Fruit fly (Drosophila melanogaster): Measurements from ENCODE around the gene side-III.

The side-III gene

DNA sequence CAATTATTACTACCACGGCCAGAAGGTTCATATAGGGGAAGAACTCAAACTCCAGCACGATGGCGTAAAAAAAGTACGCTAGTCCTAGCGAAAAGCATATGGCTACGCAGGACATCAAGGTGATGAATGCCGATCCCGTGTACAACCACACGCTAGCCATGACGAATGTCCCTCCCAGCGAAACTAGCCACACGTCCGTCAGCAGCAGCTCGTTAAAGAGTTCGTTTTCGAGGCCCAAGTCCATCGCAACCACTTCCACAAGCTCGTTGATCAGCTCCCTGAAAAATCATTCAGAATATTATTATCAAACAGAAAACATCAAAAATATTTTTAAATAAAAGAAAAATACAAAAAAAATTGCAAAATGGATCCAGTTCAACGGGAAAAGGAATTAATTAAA is 106.3 kb downstream of the side-III start, which contains the start of gene CG34287:
TSS of gene CG34287 (plus strand) at position 301 of the 400 bp plus-strand sequence.
- TF ChIP-seq cyc (GFP tag; optimal IDR thresholded peaks at IDR 0.05) (no peak), CG11762 (GFP tag; optimal IDR thresholded peaks at IDR 0.05; ENCODE audit: insufficient read depth) (no peak), Hr39 (GFP tag; optimal IDR thresholded peaks at IDR 0.05) (no peak), eg (GFP tag; IDR thresholded peaks at IDR 0.05) (no peak), acj6 (GFP tag; optimal IDR thresholded peaks at IDR 0.05) (no peak), fd85E (GFP tag; optimal IDR thresholded peaks at IDR 0.05) (no peak), CG10631 (GFP tag; optimal IDR thresholded peaks at IDR 0.05) (no peak), pdm3 (GFP tag; optimal IDR thresholded peaks at IDR 0.05) (no peak)

DNA sequence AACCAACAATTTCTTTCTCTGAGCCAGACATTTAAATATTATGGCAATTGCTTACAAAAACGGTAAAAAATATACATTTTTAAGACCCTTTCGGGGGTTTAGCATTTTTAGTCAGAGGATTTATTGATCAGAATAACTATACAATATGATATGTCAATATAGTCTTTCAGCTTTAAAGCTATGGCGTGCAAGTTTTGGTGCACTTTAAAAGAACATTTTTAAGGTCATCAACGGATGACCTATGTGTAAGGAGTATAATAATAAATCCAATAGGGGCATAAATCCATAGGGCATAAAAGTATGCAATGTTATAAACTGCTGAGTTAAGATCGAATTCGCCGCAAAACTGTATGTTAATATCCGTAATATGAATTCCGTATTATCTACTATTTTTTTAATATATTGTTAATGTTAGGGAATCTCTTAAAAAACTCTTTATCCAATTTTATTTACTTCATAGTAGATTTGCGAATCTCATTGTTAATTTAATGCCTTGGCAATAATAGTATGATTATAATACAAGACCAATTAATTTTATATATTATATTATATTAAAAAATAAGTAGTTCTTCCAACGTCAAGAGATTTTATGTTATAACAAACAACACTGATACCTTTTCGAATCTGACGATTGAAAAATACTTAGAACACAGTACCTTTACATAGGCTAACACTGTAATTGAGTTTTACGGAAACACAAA is 112.6 kb downstream of the side-III start, which contains the start of gene CG14676:
TSS of gene CG14676 (plus strand) at position 651 of the 701 bp plus-strand sequence.
- TF ChIP-seq svp (GFP tag) (peak; percentile 93), CG4318 (GFP tag; optimal IDR thresholded peaks at IDR 0.05) (no peak), CG1621 (tag; optimal IDR thresholded peaks at IDR 0.05) (no peak)

DNA sequence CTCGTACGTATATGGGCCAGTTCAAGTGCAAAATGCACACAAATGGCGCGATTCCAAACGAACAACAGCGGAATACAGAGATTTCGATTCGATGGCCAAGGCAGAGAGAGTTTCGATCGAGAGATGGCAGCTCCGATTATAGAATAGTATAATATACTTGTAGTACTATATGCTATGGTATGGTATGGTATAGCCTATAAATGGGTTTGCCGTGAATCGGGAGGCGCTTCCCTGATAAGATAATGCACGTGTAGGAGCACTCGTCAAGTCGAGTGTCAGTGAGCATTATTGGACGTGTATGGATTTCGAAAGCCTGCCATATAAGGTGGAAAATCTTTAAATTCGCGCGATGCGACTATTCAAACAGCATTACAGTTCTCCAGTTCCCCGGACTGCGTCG is 115.8 kb downstream of the side-III start:
- TF ChIP-seq CG10669 (GFP tag; optimal IDR thresholded peaks at IDR 0.05) (no peak), svp (GFP tag) (peak; percentile 88), CG11294 (GFP tag; IDR thresholded peaks at IDR 0.05) (no peak), eg (GFP tag; IDR thresholded peaks at IDR 0.05) (no peak)

DNA sequence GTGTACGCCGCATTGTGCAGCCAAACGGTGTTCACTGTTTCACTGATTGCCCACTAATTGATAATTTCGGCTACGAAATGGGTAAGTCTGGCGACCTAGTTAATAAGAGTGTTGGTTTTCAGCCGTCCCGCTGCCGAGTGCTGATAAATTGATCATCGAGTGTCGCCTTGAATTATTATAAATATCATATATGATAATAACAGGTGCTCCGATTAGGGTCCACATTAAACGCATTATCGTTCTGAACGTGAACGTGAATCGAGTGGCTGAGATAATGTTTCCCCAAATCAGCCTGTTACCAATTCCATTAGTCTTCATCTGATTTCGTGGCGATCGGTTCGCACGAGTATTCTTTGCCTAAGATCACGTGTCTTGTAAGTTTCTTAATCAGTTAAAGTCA is 118.1 kb downstream of the side-III start:
- TF ChIP-seq achi (GFP tag; optimal IDR thresholded peaks at IDR 0.05) = no peak
- no peak for TF ChIP-seq CG7368 (GFP tag; optimal IDR thresholded peaks at IDR 0.05)
- TF ChIP-seq vri (GFP tag; optimal IDR thresholded peaks at IDR 0.05) = peak; percentile 21

dm6 chr3R:5840870-5841269 is 118.5 kb downstream of the side-III start, which contains the start of gene CG1213:
TSS of gene CG1213 (plus strand) at chr3R:5841170.
- TF ChIP-seq CG32006 (GFP tag; optimal IDR thresholded peaks at IDR 0.05) (no peak), CG10669 (GFP tag; optimal IDR thresholded peaks at IDR 0.05) (no peak), Ets21C (GFP tag; optimal IDR thresholded peaks at IDR 0.05) (no peak), eg (GFP tag; IDR thresholded peaks at IDR 0.05) (no peak), Sox15 (GFP tag; optimal IDR thresholded peaks at IDR 0.05) (no peak), CG4318 (GFP tag; optimal IDR thresholded peaks at IDR 0.05) (no peak), fd59A (GFP tag; optimal IDR thresholded peaks at IDR 0.05) (no peak), Gug (GFP tag; IDR thresholded peaks at IDR 0.05) (no peak), CG15336 (GFP tag; IDR thresholded peaks at IDR 0.05) (no peak), acj6 (GFP tag; optimal IDR thresholded peaks at IDR 0.05) (no peak), Eip75B (GFP tag; optimal IDR thresholded peaks at IDR 0.05) (no peak), esn (GFP tag; optimal IDR thresholded peaks at IDR 0.05) (no peak)

DNA sequence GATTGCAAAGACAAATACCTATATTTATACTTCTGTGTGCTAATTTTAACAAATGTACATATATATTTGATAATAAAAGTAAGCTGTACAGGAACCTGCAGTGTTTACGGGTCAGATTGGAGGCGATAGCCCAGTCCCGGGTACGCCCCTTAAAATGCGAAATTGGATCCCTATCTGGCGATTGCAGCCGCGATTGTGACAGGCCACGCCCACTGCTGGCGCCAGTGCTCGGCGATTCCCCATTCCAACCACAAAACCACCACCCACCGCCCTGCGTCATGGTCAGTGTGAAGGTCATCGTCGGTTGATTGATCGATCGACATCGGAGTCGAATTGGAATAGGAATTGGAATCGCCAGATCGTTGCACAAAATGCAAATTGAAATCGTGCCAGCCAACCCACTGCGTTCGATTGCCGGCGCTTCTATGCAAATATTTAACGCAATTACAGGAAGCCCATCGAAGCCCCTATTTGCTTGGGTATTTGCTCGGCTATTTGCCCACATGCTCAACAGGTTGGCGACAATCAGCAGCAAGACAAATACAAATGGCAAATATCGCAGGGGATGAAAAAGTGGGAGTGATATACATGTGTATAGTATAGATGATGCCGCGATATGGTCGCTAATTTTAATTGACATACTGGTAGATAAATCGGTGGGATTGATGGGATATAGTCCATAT is 120.5 kb downstream of the side-III start:
- TF ChIP-seq CG11902 (GFP tag; optimal IDR thresholded peaks at IDR 0.05) = no peak
- no peak for TF ChIP-seq Eip93F (GFP tag; optimal IDR thresholded peaks at IDR 0.05)
- no peak for TF ChIP-seq Lpt (GFP tag; optimal IDR thresholded peaks at IDR 0.05)
- TF ChIP-seq CG11294 (GFP tag; IDR thresholded peaks at IDR 0.05) = no peak
- no peak for TF ChIP-seq CG8119 (GFP tag; IDR thresholded peaks at IDR 0.05)
- TF ChIP-seq CG11762 (GFP tag; optimal IDR thresholded peaks at IDR 0.05; ENCODE audit: insufficient read depth) = peak; percentile 13
- no peak for TF ChIP-seq CG15336 (GFP tag; IDR thresholded peaks at IDR 0.05)
- peak; percentile 18 for TF ChIP-seq Eip75B (GFP tag; optimal IDR thresholded peaks at IDR 0.05)
- TF ChIP-seq CG10631 (GFP tag; optimal IDR thresholded peaks at IDR 0.05) = peak; percentile 41
- peak; percentile 19 for TF ChIP-seq CG3032 (tag; optimal IDR thresholded peaks at IDR 0.05)
- TF ChIP-seq Eip78C (GFP tag) = peak; percentile 83
- TF ChIP-seq CG34406 (GFP tag; optimal IDR thresholded peaks at IDR 0.05) = peak; percentile 19
- peak; percentile 47 for TF ChIP-seq CG3919 (GFP tag; optimal IDR thresholded peaks at IDR 0.05)
- TF ChIP-seq fd85E (GFP tag; optimal IDR thresholded peaks at IDR 0.05) = no peak
- TF ChIP-seq OdsH (GFP tag; optimal IDR thresholded peaks at IDR 0.05) = peak; percentile 51
- no peak for TF ChIP-seq lz (GFP tag; optimal IDR thresholded peaks at IDR 0.05)
- TF ChIP-seq Blimp-1 (GFP tag; optimal IDR thresholded peaks at IDR 0.05) = no peak
- TF ChIP-seq cyc (GFP tag; optimal IDR thresholded peaks at IDR 0.05) = no peak
- TF ChIP-seq Hr39 (GFP tag; optimal IDR thresholded peaks at IDR 0.05) = no peak
- no peak; the same call in 2 of the 3 replicates for TF ChIP-seq CG6163 (GFP tag; IDR thresholded peaks at IDR 0.05)
- TF ChIP-seq CG6276 (GFP tag; optimal IDR thresholded peaks at IDR 0.05) = no peak
- no peak for TF ChIP-seq Hr4 (GFP tag; optimal IDR thresholded peaks at IDR 0.05)
- TF ChIP-seq vri (GFP tag; optimal IDR thresholded peaks at IDR 0.05) = no peak
- no peak for TF ChIP-seq Sox14 (GFP tag; optimal IDR thresholded peaks at IDR 0.05)
- peak; percentile 52 for TF ChIP-seq CG10669 (GFP tag; optimal IDR thresholded peaks at IDR 0.05)

All from whole organism, prepupa.